Fruit fly (Drosophila melanogaster) S2 (cell line): ENCODE measurements around the gene CG34375.

Source experiments
- CG8478 ChIP-seq: fragments of >200 bp; optimal IDR thresholded peaks from 2 replicates; lab custom pipeline; 2018
- CTCF ChIP-seq, 2 experiments: fragments of >200 bp; optimal IDR thresholded peaks; 2 replicates each; lab custom pipeline; 2018

DNA sequence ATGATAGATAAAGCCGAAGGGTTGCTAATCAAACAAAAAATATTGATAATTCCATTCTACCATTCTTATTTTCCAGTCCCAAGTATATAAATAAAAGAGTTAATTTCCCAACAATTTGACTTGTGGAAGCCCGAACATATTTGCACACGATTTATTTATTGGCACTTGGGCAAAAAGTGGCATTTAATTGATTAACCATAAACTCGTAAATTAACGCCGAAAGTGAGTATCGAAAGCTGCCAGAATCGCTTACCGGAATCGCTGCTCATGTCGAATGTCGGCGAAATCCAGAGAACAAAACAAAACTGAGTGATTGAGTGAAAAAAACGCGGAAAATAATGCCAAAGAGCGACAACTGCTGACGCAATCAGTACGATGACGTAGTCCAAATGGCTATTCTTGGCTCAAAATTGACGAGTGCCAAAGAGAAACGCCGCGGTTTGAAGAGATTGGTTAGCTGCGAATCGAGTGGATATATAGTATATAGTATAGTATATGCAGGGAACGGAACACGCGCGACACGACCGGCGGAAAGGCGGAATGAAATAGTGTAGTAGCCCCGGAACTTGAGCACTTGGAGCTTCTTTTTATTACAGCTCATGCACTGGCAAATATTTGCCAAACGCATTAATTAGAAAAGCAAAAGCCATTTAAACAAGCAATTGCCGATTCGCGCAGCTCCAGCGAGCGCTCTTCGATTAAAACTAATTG, 12.3 kb downstream of the CG34375 start, which contains the start of gene Nha2:
- TF ChIP-seq CG8478 (lab: Kevin White, UChicago) (no peak), CTCF (optimal IDR thresholded peaks at IDR 0.05; lab: Kevin White, UChicago) (no peak)
